Worm (Caenorhabditis elegans) whole organism, late embryonic: ENCODE measurements around the gene npp-3.

Experiments used
- C08G9.2 ChIP-seq: sonication (generic microtip); optimal IDR thresholded peaks from 2 replicates; lab custom pipeline; 2016; ENCODE audit warnings: mild to moderate bottlenecking, missing genetic modification characterization, moderate library complexity, missing compliant biosample characterization
- C38D4.7 ChIP-seq: fragments of 200-800 bp; sonication (Bioruptor generic); optimal IDR thresholded peaks from 2 replicates; lab custom pipeline; 2018; ENCODE audit warnings: mild to moderate bottlenecking, missing genetic modification characterization, moderate library complexity, missing compliant biosample characterization
- K02D7.2 ChIP-seq: sonication (generic microtip); optimal IDR thresholded peaks from 2 replicates; lab custom pipeline; 2017; ENCODE audit warnings: mild to moderate bottlenecking, missing genetic modification characterization, missing compliant biosample characterization
- K09A11.1 ChIP-seq: sonication (generic microtip); optimal IDR thresholded peaks from 2 replicates; lab custom pipeline; 2017; ENCODE audit warnings: antibody characterized with exemption, mild to moderate bottlenecking, missing genetic modification characterization, missing compliant biosample characterization; ENCODE audit not compliant: insufficient read depth
- ama-1 ChIP-seq: fragments of 150-350 bp; optimal IDR thresholded peaks from 2 replicates; lab custom pipeline; 2014
- ceh-24 ChIP-seq: sonication (generic microtip); optimal IDR thresholded peaks from 2 replicates; lab custom pipeline; 2016; ENCODE audit warnings: mild to moderate bottlenecking, missing genetic modification characterization, missing compliant biosample characterization
- ceh-30 ChIP-seq: fragments of 150-350 bp; optimal IDR thresholded peaks from 2 replicates; lab custom pipeline; 2014; ENCODE audit warnings: missing biosample characterization, missing genetic modification characterization
- che-1 ChIP-seq: sonication (generic microtip); optimal IDR thresholded peaks from 2 replicates; lab custom pipeline; 2016; ENCODE audit warnings: mild to moderate bottlenecking, missing genetic modification characterization, missing compliant biosample characterization
- dmd-4 ChIP-seq: sonication (generic microtip); optimal IDR thresholded peaks from 2 replicates; lab custom pipeline; 2016; ENCODE audit warnings: borderline replicate concordance, missing genetic modification characterization, missing compliant biosample characterization
- dve-1 ChIP-seq: sonication (generic microtip); optimal IDR thresholded peaks from 2 replicates; lab custom pipeline; 2017; ENCODE audit warnings: antibody characterized with exemption, mild to moderate bottlenecking, missing genetic modification characterization, missing compliant biosample characterization
- ets-4 ChIP-seq: sonication (generic microtip); optimal IDR thresholded peaks from 2 replicates; lab custom pipeline; 2016; ENCODE audit warnings: missing genetic modification characterization, missing compliant biosample characterization
- fax-1 ChIP-seq: sonication (generic microtip); optimal IDR thresholded peaks from 2 replicates; lab custom pipeline; 2016; ENCODE audit warnings: missing genotype, missing genetic modification characterization, missing compliant biosample characterization
- fkh-10 ChIP-seq: fragments of 150-350 bp; optimal IDR thresholded peaks from 2 replicates; lab custom pipeline; 2014; ENCODE audit warnings: missing biosample characterization, missing genetic modification reagents, missing genetic modification characterization
- fkh-6 ChIP-seq: sonication (generic microtip); optimal IDR thresholded peaks from 2 replicates; lab custom pipeline; 2016; ENCODE audit warnings: missing genetic modification characterization, missing compliant biosample characterization
- hlh-8 ChIP-seq: sonication (generic microtip); optimal IDR thresholded peaks from 2 replicates; lab custom pipeline; 2016; ENCODE audit warnings: missing genotype, missing genetic modification characterization, missing compliant biosample characterization
- lim-6 ChIP-seq: sonication (generic microtip); optimal IDR thresholded peaks from 2 replicates; lab custom pipeline; 2016; ENCODE audit warnings: missing genetic modification characterization, missing compliant biosample characterization
- lin-11 ChIP-seq: fragments of 200-800 bp; sonication (Bioruptor generic); optimal IDR thresholded peaks from 2 replicates; lab custom pipeline; 2018; ENCODE audit warnings: mild to moderate bottlenecking, missing genetic modification characterization, missing compliant biosample characterization
- madf-2 ChIP-seq: sonication (generic microtip); optimal IDR thresholded peaks from 2 replicates; lab custom pipeline; 2017; ENCODE audit warnings: missing genetic modification characterization, missing compliant biosample characterization
- nhr-232 ChIP-seq: sonication (generic microtip); optimal IDR thresholded peaks from 2 replicates; lab custom pipeline; 2016; ENCODE audit warnings: missing genetic modification characterization, missing compliant biosample characterization
- odd-2 ChIP-seq: sonication (generic microtip); optimal IDR thresholded peaks from 2 replicates; lab custom pipeline; 2017; ENCODE audit warnings: antibody characterized with exemption, mild to moderate bottlenecking, missing genetic modification characterization, missing compliant biosample characterization
- pat-9 ChIP-seq: fragments of 200-800 bp; sonication (Bioruptor generic); optimal IDR thresholded peaks from 2 replicates; lab custom pipeline; 2018; ENCODE audit warnings: mild to moderate bottlenecking, missing genetic modification characterization, moderate library complexity, missing compliant biosample characterization
- pha-4 ChIP-seq: fragments of 150-350 bp; optimal IDR thresholded peaks from 2 replicates; lab custom pipeline; 2018; ENCODE audit warnings: missing biosample characterization, missing genetic modification reagents, missing genetic modification characterization
- pros-1 ChIP-seq: fragments of 150-350 bp; optimal IDR thresholded peaks from 2 replicates; lab custom pipeline; 2014; ENCODE audit warnings: missing biosample characterization, missing genetic modification reagents, missing genetic modification characterization
- sdc-2 ChIP-seq: sonication (generic microtip); optimal IDR thresholded peaks from 2 replicates; lab custom pipeline; 2016; ENCODE audit warnings: missing genotype, missing genetic modification characterization, missing compliant biosample characterization
- sox-4 ChIP-seq: sonication (generic microtip); optimal IDR thresholded peaks from 2 replicates; lab custom pipeline; 2017; ENCODE audit warnings: mild to moderate bottlenecking, missing genetic modification characterization, inconsistent platforms, missing compliant biosample characterization
- syd-9 ChIP-seq: sonication (generic microtip); optimal IDR thresholded peaks from 2 replicates; lab custom pipeline; 2016; ENCODE audit warnings: mild to moderate bottlenecking, missing genetic modification characterization, moderate library complexity, missing compliant biosample characterization
- tbx-2 ChIP-seq: sonication (generic microtip); optimal IDR thresholded peaks from 2 replicates; lab custom pipeline; 2016; ENCODE audit warnings: missing genetic modification characterization, missing compliant biosample characterization
- tbx-7 ChIP-seq: sonication (generic microtip); optimal IDR thresholded peaks from 2 replicates; lab custom pipeline; 2016; ENCODE audit warnings: missing genotype, missing genetic modification characterization, missing compliant biosample characterization
- ttx-3 ChIP-seq: sonication (generic microtip); optimal IDR thresholded peaks from 2 replicates; lab custom pipeline; 2016; ENCODE audit warnings: missing genetic modification reagents, missing genetic modification characterization, missing compliant biosample characterization
- unc-3 ChIP-seq, 2 experiments: fragments of 200-800 bp in 1 of 2; sonication (Bioruptor generic) in 1 of 2; sonication (generic microtip) in 1 of 2; conservative IDR thresholded peaks in 1 of 2; optimal IDR thresholded peaks in 1 of 2; 2 replicates each; pipeline versions ENCODE4 v1.3.6 to Lab custom; 2016 to 2022; ENCODE audit warnings: missing compliant biosample characterization in 2 of 2, missing genetic modification characterization in 2 of 2, missing genetic modification reagents in 1 of 2
- unc-42 ChIP-seq: sonication (generic microtip); optimal IDR thresholded peaks from 2 replicates; lab custom pipeline; 2016; ENCODE audit warnings: missing genotype, missing genetic modification characterization, missing compliant biosample characterization
- unc-55 ChIP-seq: sonication (generic microtip); optimal IDR thresholded peaks from 2 replicates; lab custom pipeline; 2017; ENCODE audit warnings: missing biosample characterization, missing genetic modification reagents, missing genetic modification characterization
- ztf-16 ChIP-seq: sonication (generic microtip); optimal IDR thresholded peaks from 2 replicates; lab custom pipeline; 2017; ENCODE audit warnings: missing genetic modification characterization, missing compliant biosample characterization

The npp-3 gene

ce11 chrII:11853108-11853507 lies 21.5 kb downstream of the npp-3 start:
- TF ChIP-seq C38D4.7 (no peak), unc-55 (no peak), pat-9 (tag; lab: Kevin White, UChicago) (no peak), K02D7.2 (tag; lab: Kevin White, UChicago) (no peak), sox-4 (tag; lab: Kevin White, UChicago) (no peak), odd-2 (no peak), ama-1 (lab: Kevin White, UChicago) (no peak), nhr-232 (tag; lab: Kevin White, UChicago) (no peak), hlh-8 (tag; lab: Kevin White, UChicago) (no peak), syd-9 (tag; lab: Kevin White, UChicago) (no peak), lin-11 (tag; lab: Kevin White, UChicago) (no peak), fkh-6 (tag; lab: Kevin White, UChicago) (no peak), ttx-3 (no peak), ceh-24 (no peak)

- TF ChIP-seq unc-42 (tag; lab: Kevin White, UChicago) = no peak
- TF ChIP-seq tbx-7 (tag; lab: Kevin White, UChicago) = no peak
- TF ChIP-seq C08G9.2 (tag; lab: Kevin White, UChicago) = no peak
- TF ChIP-seq ztf-16 (tag; lab: Kevin White, UChicago) = no peak
- no peak for TF ChIP-seq ceh-30
- TF ChIP-seq C38D4.7 = no peak
- no peak for TF ChIP-seq lim-6 (tag; lab: Kevin White, UChicago)
- no peak for TF ChIP-seq tbx-2 (tag; lab: Kevin White, UChicago)
- no peak for TF ChIP-seq hlh-8 (tag; lab: Kevin White, UChicago)
- TF ChIP-seq che-1 (tag; lab: Kevin White, UChicago) = no peak
Measured at ce11 chrII:11852191-11852901, 22.2 kb downstream of the npp-3 start.

ce11 chrII:11849572-11849971 lies 25.0 kb downstream of the npp-3 start:
- TF ChIP-seq pros-1 (tag; lab: Kevin White, UChicago) = no peak
- no peak for TF ChIP-seq K09A11.1
- TF ChIP-seq ets-4 = no peak
- no peak for TF ChIP-seq sdc-2
- TF ChIP-seq fax-1 (tag; lab: Kevin White, UChicago) = no peak
- no peak for TF ChIP-seq madf-2
- TF ChIP-seq fkh-10 (GFP tag; lab: Kevin White, UChicago) = no peak
- TF ChIP-seq dve-1 = no peak
- no peak for TF ChIP-seq unc-3 (GFP tag; conservative IDR thresholded peaks at IDR 0.05; lab: Robert Waterston, UW)
- TF ChIP-seq unc-3 (tag; optimal IDR thresholded peaks at IDR 0.05; lab: Kevin White, UChicago) = no peak

- TF ChIP-seq sox-4 (tag; lab: Kevin White, UChicago) (no peak), dmd-4 (tag; lab: Kevin White, UChicago) (no peak), sdc-2 (no peak), lim-6 (tag; lab: Kevin White, UChicago) (no peak), ceh-24 (no peak), C38D4.7 (no peak)
Measured at ce11 chrII:11845954-11846353, 28.6 kb downstream of the npp-3 start.

- TF ChIP-seq pha-4 (tag; lab: Kevin White, UChicago) (no peak), sdc-2 (peak; percentile 7)
Measured at ce11 chrII:11844984-11845383, 29.6 kb downstream of the npp-3 start.
